Worm (Caenorhabditis elegans): ENCODE results near the gene sms-3.
A peak's percentile ranks its signal among the peaks of the same experiment; 100 is the strongest.

The sms-3 gene

DNA sequence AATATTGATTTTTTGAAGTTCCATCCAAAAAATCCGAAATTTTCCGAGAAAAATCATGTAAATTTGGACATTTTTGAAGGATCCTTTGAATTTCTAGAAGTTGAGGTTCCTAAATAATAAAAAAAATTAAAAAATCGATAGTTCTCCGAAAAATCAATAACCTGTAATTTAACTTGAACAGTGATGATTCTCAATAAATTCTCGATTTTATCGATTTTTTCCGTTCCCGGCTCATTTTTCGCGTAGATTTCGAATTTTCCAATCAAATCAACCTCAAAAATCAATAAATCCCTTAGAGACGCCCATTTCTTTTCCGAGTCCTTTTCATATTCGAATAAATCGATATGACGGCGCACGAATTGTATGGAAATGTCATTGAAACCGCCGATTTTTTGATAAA, 6.7 kb upstream of the sms-3 start:
- no peak for TF ChIP-seq rpc-1 (optimal IDR thresholded peaks at IDR 0.05)
- no peak for TF ChIP-seq rpc-1 (tag; optimal IDR thresholded peaks at IDR 0.05)

- TF ChIP-seq Y95B8A.8 (GFP tag; IDR thresholded peaks at IDR 0.05), result 0 out of 2 replicates have a peak, but pooled peaks have one; percentile 54
- TF ChIP-seq nfya-1 (tag; optimal IDR thresholded peaks at IDR 0.05; ENCODE audit: borderline replicate concordance, insufficient read depth), result no peak
- TF ChIP-seq snpc-1.1 (tag; optimal IDR thresholded peaks at IDR 0.05; ENCODE audit: insufficient read depth), result no peak
- TF ChIP-seq nhr-120 (GFP tag; IDR thresholded peaks at IDR 0.05), result 0 out of 2 replicates have a peak, but pooled peaks have one; percentile 48
- TF ChIP-seq snpc-3.4 (tag; optimal IDR thresholded peaks at IDR 0.05), result peak; percentile 61
- peak; percentile 91 for TF ChIP-seq die-1 (tag; optimal IDR thresholded peaks at IDR 0.05)
- TF ChIP-seq ama-1 (optimal IDR thresholded peaks at IDR 0.05), result no peak
- peak in 1 of 2 experiments; percentile 75 for TF ChIP-seq ama-1 (GFP tag; optimal IDR thresholded peaks at IDR 0.05)
- peak; percentile 46; the same call in 1 of the 2 replicates for TF ChIP-seq egrh-3 (GFP tag; IDR thresholded peaks at IDR 0.05)
- TF ChIP-seq Y79H2A.3 (GFP tag; conservative IDR thresholded peaks at IDR 0.05), result 0 out of 2 replicates have a peak, but pooled peaks have one; percentile 29
- peak; percentile 61 for TF ChIP-seq F49E8.2 (tag; optimal IDR thresholded peaks at IDR 0.05; ENCODE audit: insufficient read depth)
- peak; percentile 67; the same call in 1 of the 2 replicates for TF ChIP-seq zfh-2 (GFP tag; conservative IDR thresholded peaks at IDR 0.05)
- TF ChIP-seq lin-40 (tag; optimal IDR thresholded peaks at IDR 0.05), result peak; percentile 63
- no peak for TF ChIP-seq efl-1 (GFP tag; optimal IDR thresholded peaks at IDR 0.05)
- TF ChIP-seq him-1 (tag; optimal IDR thresholded peaks at IDR 0.05), result peak; percentile 15
- peak; percentile 49 for TF ChIP-seq B0035.1 (tag; optimal IDR thresholded peaks at IDR 0.05)
- no peak for TF ChIP-seq C06A6.2 (GFP tag; conservative IDR thresholded peaks at IDR 0.05)
- TF ChIP-seq nhr-27 (tag; optimal IDR thresholded peaks at IDR 0.05), result peak; percentile 48
- TF ChIP-seq madf-8 (GFP tag; conservative IDR thresholded peaks at IDR 0.05), result no peak
- peak; percentile 44 for TF ChIP-seq tlf-1 (GFP tag; optimal IDR thresholded peaks at IDR 0.05)
- peak; percentile 56 for TF ChIP-seq somi-1 (GFP tag; optimal IDR thresholded peaks at IDR 0.05)
- peak; percentile 53; the same call in 1 of the 2 replicates for TF ChIP-seq Y67H2A.10 (GFP tag; conservative IDR thresholded peaks at IDR 0.05)
- peak; percentile 98 for TF ChIP-seq B0261.1 (tag; optimal IDR thresholded peaks at IDR 0.05)
- peak; percentile 51 for TF ChIP-seq F33H1.4 (GFP tag; IDR thresholded peaks at IDR 0.05)
- TF ChIP-seq athp-1 (tag; optimal IDR thresholded peaks at IDR 0.05), result peak; percentile 71
- 0 out of 2 replicates have a peak, but pooled peaks have one; percentile 4 for TF ChIP-seq aptf-2 (GFP tag; conservative IDR thresholded peaks at IDR 0.05)
- TF ChIP-seq B0336.3 (GFP tag; IDR thresholded peaks at IDR 0.05), result peak; percentile 71
- peak; percentile 55 for TF ChIP-seq madf-6 (GFP tag; IDR thresholded peaks at IDR 0.05)
- TF ChIP-seq pbrm-1 (GFP tag; IDR thresholded peaks at IDR 0.05), result peak; percentile 89
- TF ChIP-seq bed-2 (GFP tag; IDR thresholded peaks at IDR 0.05), result peak; percentile 73
- no peak for TF ChIP-seq ceh-91 (GFP tag; IDR thresholded peaks at IDR 0.05)
- TF ChIP-seq tbp1 (GFP tag; optimal IDR thresholded peaks at IDR 0.05), result peak; percentile 98
- peak; percentile 62 for TF ChIP-seq atf-7 (tag; optimal IDR thresholded peaks at IDR 0.05)
- TF ChIP-seq F57A8.1 (GFP tag; optimal IDR thresholded peaks at IDR 0.05), result peak; percentile 66
- TF ChIP-seq F39B2.1 (GFP tag; IDR thresholded peaks at IDR 0.05), result no peak
- peak; percentile 80 for TF ChIP-seq zim-3 (tag; optimal IDR thresholded peaks at IDR 0.05)
- no peak for TF ChIP-seq mel-28 (tag; optimal IDR thresholded peaks at IDR 0.05; ENCODE audit: borderline replicate concordance)
- no peak for TF ChIP-seq F37B4.10 (GFP tag; IDR thresholded peaks at IDR 0.05)
- peak; percentile 35 for TF ChIP-seq lsy-27 (tag; optimal IDR thresholded peaks at IDR 0.05; ENCODE audit: borderline replicate concordance, insufficient read depth)
- peak; percentile 74 for TF ChIP-seq mxl-1 (tag; optimal IDR thresholded peaks at IDR 0.05)
- TF ChIP-seq ztf-22 (GFP tag; optimal IDR thresholded peaks at IDR 0.05), result no peak
- no peak for TF ChIP-seq xnd-1 (tag; optimal IDR thresholded peaks at IDR 0.05)
- TF ChIP-seq hsf-1 (GFP tag; IDR thresholded peaks at IDR 0.05), result peak; percentile 36; the same call in 1 of the 2 replicates
- TF ChIP-seq ccch-3 (GFP tag; optimal IDR thresholded peaks at IDR 0.05), result no peak
Measured at ce11 chrIII:1604514-1604976, 3.6 kb upstream of the sms-3 start, which contains the start of gene Y22D7AL.6. TSS of gene Y22D7AL.6 (plus strand) at chrIII:1604926.

Data from whole organism, young adult.